Worm (Caenorhabditis elegans) whole organism, L1 larva: ENCODE measurements around the gene C25E10.12.

Source experiments
- egl-27 ChIP-seq, 2 experiments: fragments of 150-350 bp in 1 of 2; sonication (generic microtip); optimal IDR thresholded peaks; 3 replicates each; lab custom pipeline; 2017 to 2018; ENCODE audit warnings: missing biosample characterization in 2 of 2, missing genetic modification characterization in 2 of 2, missing genetic modification reagents in 2 of 2
- hlh-4 ChIP-seq: sonication (generic microtip); optimal IDR thresholded peaks from 2 replicates; lab custom pipeline; 2016; ENCODE audit warnings: mild to moderate bottlenecking, missing genetic modification characterization, missing compliant biosample characterization

- TF ChIP-seq egl-27 (tag; optimal IDR thresholded peaks at IDR 0.05; lab: Kevin White, UChicago), result no peak
- TF ChIP-seq hlh-4, result no peak
Observed at ce11 chrV:9085845-9086244, 23.6 kb upstream of the C25E10.12 start.
